Fruit fly (Drosophila melanogaster): ENCODE results near the gene djl.
A peak's percentile ranks its signal among the peaks of the same experiment; 100 is the strongest.

- TF ChIP-seq CG6792 (GFP tag; optimal IDR thresholded peaks at IDR 0.05) = peak; percentile 15
- TF ChIP-seq fkh (GFP tag; optimal IDR thresholded peaks at IDR 0.05) = no peak
- no peak for TF ChIP-seq CG34406 (GFP tag; optimal IDR thresholded peaks at IDR 0.05)
- TF ChIP-seq spab (GFP tag; optimal IDR thresholded peaks at IDR 0.05) = peak; percentile 38
- no peak for TF ChIP-seq dac (GFP tag; optimal IDR thresholded peaks at IDR 0.05)
- peak; percentile 38 for TF ChIP-seq CG10669 (GFP tag; optimal IDR thresholded peaks at IDR 0.05)
- TF ChIP-seq CG7368 (GFP tag; optimal IDR thresholded peaks at IDR 0.05) = peak; percentile 24
- TF ChIP-seq dsx (GFP tag; optimal IDR thresholded peaks at IDR 0.05; ENCODE audit: poor library complexity, severe bottlenecking) = peak; percentile 53
- peak; percentile 56 for TF ChIP-seq CG9139 (GFP tag; optimal IDR thresholded peaks at IDR 0.05)
- TF ChIP-seq Hr38 (GFP tag; optimal IDR thresholded peaks at IDR 0.05) = no peak
- TF ChIP-seq net (GFP tag; optimal IDR thresholded peaks at IDR 0.05) = peak; percentile 62
- TF ChIP-seq Sox14 (GFP tag; optimal IDR thresholded peaks at IDR 0.05) = peak; percentile 21
- no peak for TF ChIP-seq Sox15 (GFP tag; optimal IDR thresholded peaks at IDR 0.05)
These were observed 26.0 kb downstream of the djl start, which contains the start of gene alphaTub84B for dm6 chr3R:7086377-7087200.
